Fruit fly (Drosophila melanogaster): ENCODE data around the gene puf.

dm6 chr3R:24634957-24635356, 14.9 kb downstream of the puf start, which contains the start of gene MtnF:
- TF ChIP-seq dsf (GFP tag; optimal IDR thresholded peaks at IDR 0.05; ENCODE audit: borderline replicate concordance) = no peak
- no peak for TF ChIP-seq Vsx2 (GFP tag; optimal IDR thresholded peaks at IDR 0.05; ENCODE audit: partially characterized antibody)

Measured in whole organism, wandering third instar larva.